Worm (Caenorhabditis elegans): ENCODE results near the gene irld-15.

- TF ChIP-seq nhr-12 (tag; optimal IDR thresholded peaks at IDR 0.05) (no peak), elt-3 (tag; optimal IDR thresholded peaks at IDR 0.05) (no peak), pha-4 (tag; optimal IDR thresholded peaks at IDR 0.05) (no peak), fkh-10 (GFP tag; optimal IDR thresholded peaks at IDR 0.05) (no peak), nfya-1 (tag; optimal IDR thresholded peaks at IDR 0.05; ENCODE audit: insufficient read depth) (no peak), snpc-4 (tag; optimal IDR thresholded peaks at IDR 0.05) (no peak)
Measured at ce11 chrV:2306383-2306782, 2.7 kb upstream of the irld-15 start.
